Fruit fly (Drosophila melanogaster): Measurements from ENCODE around the gene CG34273.

dm6 chr3R:14492287-14492889 is 24.5 kb upstream of the CG34273 start:
- no peak for TF ChIP-seq Med (GFP tag)
- no peak for TF ChIP-seq pan (optimal IDR thresholded peaks at IDR 0.05)
- no peak for TF ChIP-seq pan (GFP tag; optimal IDR thresholded peaks at IDR 0.05 in 1 of 2, IDR thresholded peaks at IDR 0.05 in 1 of 2)
- peak; percentile 14 for TF ChIP-seq CG12391 (tag; optimal IDR thresholded peaks at IDR 0.05)
- no peak for TF ChIP-seq Hsf (GFP tag; optimal IDR thresholded peaks at IDR 0.05)
- TF ChIP-seq Hr78 (GFP tag; optimal IDR thresholded peaks at IDR 0.05), result no peak
